Fruit fly (Drosophila melanogaster) whole organism, embryonic: ENCODE measurements around the gene CG14195.

Experiments used
- ATbp ChIP-seq: fragments of 200-800 bp; sonication (Bioruptor generic); optimal IDR thresholded peaks from 2 replicates; lab custom pipeline; 2017; ENCODE audit warnings: missing biosample characterization, mild to moderate bottlenecking, missing genetic modification characterization, missing genetic modification reagents
- Aef1 ChIP-seq: fragments of 200-800 bp; sonication (Bioruptor generic); IDR thresholded peaks from 3 replicates; pipeline ENCODE4 v1.3.6; 2022; ENCODE audit warnings: missing biosample characterization, missing genetic modification characterization
- Blimp-1 ChIP-seq: fragments of 200-800 bp; sonication (Bioruptor generic); optimal IDR thresholded peaks from 3 replicates; lab custom pipeline; 2018; ENCODE audit warnings: missing biosample characterization, missing genetic modification characterization, mild to moderate bottlenecking, moderate library complexity, missing genetic modification reagents
- CG1602 ChIP-seq: fragments of 200-800 bp; sonication (Bioruptor generic); optimal IDR thresholded peaks from 3 replicates; lab custom pipeline; 2016; ENCODE audit warnings: missing biosample characterization, missing genetic modification characterization
- CG16815 ChIP-seq: fragments of 200-800 bp; sonication (Bioruptor generic); optimal IDR thresholded peaks from 3 replicates; lab custom pipeline; 2017; ENCODE audit warnings: missing biosample characterization, mild to moderate bottlenecking, missing genetic modification characterization
- CG17186 ChIP-seq: fragments of 200-800 bp; sonication (Bioruptor generic); optimal IDR thresholded peaks from 3 replicates; lab custom pipeline; 2017; ENCODE audit warnings: missing biosample characterization, missing genetic modification reagents, missing genetic modification characterization
- CG34224 ChIP-seq: fragments of 200-800 bp; sonication (Bioruptor generic); IDR thresholded peaks from 3 replicates; pipeline ENCODE4 v1.3.6; 2022; ENCODE audit warnings: missing biosample characterization, missing genetic modification characterization; ENCODE audit not compliant: partially characterized antibody
- CG4854 ChIP-seq: fragments of 200-800 bp; sonication (Bioruptor generic); optimal IDR thresholded peaks from 2 replicates; lab custom pipeline; 2016; ENCODE audit warnings: missing biosample characterization, missing genetic modification characterization, inconsistent platforms
- CG5953 ChIP-seq: fragments of 200-800 bp; sonication (Bioruptor generic); IDR thresholded peaks from 2 replicates; pipeline ENCODE4 v1.3.6; 2022; ENCODE audit warnings: missing biosample characterization, missing genetic modification characterization
- CG6791 ChIP-seq: fragments of 200-800 bp; sonication (Bioruptor generic); IDR thresholded peaks from 3 replicates; pipeline ENCODE4 v1.3.6; 2022; ENCODE audit warnings: missing biosample characterization, missing genetic modification characterization; ENCODE audit not compliant: partially characterized antibody
- CG8089 ChIP-seq: fragments of 200-800 bp; sonication (Bioruptor generic); optimal IDR thresholded peaks from 3 replicates; lab custom pipeline; 2016; ENCODE audit warnings: missing biosample characterization, missing genetic modification characterization
- CG9797 ChIP-seq: fragments of 200-800 bp; sonication (Bioruptor generic); optimal IDR thresholded peaks from 3 replicates; lab custom pipeline; 2018; ENCODE audit warnings: missing biosample characterization, mild to moderate bottlenecking, missing genetic modification characterization
- Ets65A ChIP-seq: fragments of 200-800 bp; sonication (Bioruptor generic); peaks from one replicate; lab custom pipeline; 2016; ENCODE audit warnings: missing biosample characterization, missing genetic modification characterization
- Hey ChIP-seq: fragments of 200-800 bp; sonication (Bioruptor generic); optimal IDR thresholded peaks from 3 replicates; lab custom pipeline; 2018; ENCODE audit warnings: missing biosample characterization, mild to moderate bottlenecking, missing genetic modification characterization
- Hr78 ChIP-seq, 2 experiments: fragments of 200-800 bp in 1 of 2; fragments of >200 bp in 1 of 2; sonication (Bioruptor generic) in 1 of 2; optimal IDR thresholded peaks; 2 replicates each; lab custom pipeline; 2017 to 2019; ENCODE audit warnings: missing biosample characterization in 2 of 2, missing genetic modification characterization in 2 of 2, mild to moderate bottlenecking in 1 of 2, moderate library complexity in 1 of 2
- Jarid2 ChIP-seq: fragments of 200-800 bp; sonication (Bioruptor generic); optimal IDR thresholded peaks from 3 replicates; lab custom pipeline; 2017; ENCODE audit warnings: mild to moderate bottlenecking, missing biosample characterization, missing genetic modification reagents, missing genetic modification characterization
- MESR4 ChIP-seq: fragments of 200-800 bp; sonication (Bioruptor generic); optimal IDR thresholded peaks from 2 replicates; lab custom pipeline; 2018; ENCODE audit warnings: missing biosample characterization, mild to moderate bottlenecking, missing genetic modification characterization, moderate library complexity
- NFAT ChIP-seq: fragments of 200-800 bp; sonication (Bioruptor generic); IDR thresholded peaks from 2 replicates; pipeline ENCODE4 v1.3.6; 2022; ENCODE audit warnings: missing biosample characterization, missing genetic modification characterization
- Oli ChIP-seq: fragments of 200-800 bp; sonication (Bioruptor generic); optimal IDR thresholded peaks from 2 replicates; lab custom pipeline; 2018; ENCODE audit warnings: missing biosample characterization, mild to moderate bottlenecking, missing genetic modification characterization, moderate library complexity
- PHDP ChIP-seq: fragments of 200-800 bp; sonication (Bioruptor generic); optimal IDR thresholded peaks from 3 replicates; lab custom pipeline; 2018; ENCODE audit warnings: missing biosample characterization, mild to moderate bottlenecking, missing genetic modification characterization, moderate library complexity
- Scr ChIP-seq: fragments of 200-800 bp; sonication (Bioruptor generic); IDR thresholded peaks from 2 replicates; pipeline ENCODE4 v1.3.6; 2022; ENCODE audit warnings: missing biosample characterization, missing genetic modification characterization; ENCODE audit not compliant: partially characterized antibody
- Sry-δ ChIP-seq: fragments of 200-800 bp; sonication (Bioruptor generic); optimal IDR thresholded peaks from 2 replicates; lab custom pipeline; 2016; ENCODE audit warnings: missing biosample characterization, missing genetic modification characterization
- Tbp ChIP-seq: fragments of >200 bp; optimal IDR thresholded peaks from 2 replicates; lab custom pipeline; 2018; ENCODE audit warnings: missing biosample characterization, missing genetic modification characterization
- ash1 ChIP-seq: fragments of 200-800 bp; sonication (Bioruptor generic); optimal IDR thresholded peaks from 2 replicates; lab custom pipeline; 2018; ENCODE audit warnings: missing biosample characterization, mild to moderate bottlenecking, missing genetic modification characterization
- bbx ChIP-seq: fragments of 200-800 bp; sonication (Bioruptor generic); IDR thresholded peaks from 2 replicates; pipeline ENCODE4 v1.3.6; 2022; ENCODE audit warnings: missing biosample characterization, missing genetic modification characterization; ENCODE audit not compliant: partially characterized antibody
- bsh ChIP-seq, 2 experiments: fragments of 200-800 bp; sonication (Bioruptor generic); optimal IDR thresholded peaks; 2 replicates each; lab custom pipeline; 2017 to 2018; ENCODE audit warnings: mild to moderate bottlenecking in 2 of 2, missing biosample characterization in 2 of 2, missing genetic modification characterization in 2 of 2, moderate library complexity in 1 of 2
- btn ChIP-seq: fragments of 200-800 bp; sonication (Bioruptor generic); optimal IDR thresholded peaks from 2 replicates; lab custom pipeline; 2016; ENCODE audit warnings: missing biosample characterization, missing genetic modification characterization
- dpn ChIP-seq, 2 experiments: fragments of 200-800 bp; sonication (Bioruptor generic); optimal IDR thresholded peaks; 3 replicates each; lab custom pipeline; 2016; ENCODE audit warnings: missing biosample characterization in 2 of 2, missing genetic modification characterization in 2 of 2
- en ChIP-seq: fragments of 200-800 bp; sonication (Bioruptor generic); optimal IDR thresholded peaks from 2 replicates; lab custom pipeline; 2016; ENCODE audit warnings: missing biosample characterization, missing genetic modification characterization
- ewg ChIP-seq: fragments of 200-800 bp; sonication (Bioruptor generic); optimal IDR thresholded peaks from 3 replicates; lab custom pipeline; 2017; ENCODE audit warnings: mild to moderate bottlenecking, missing biosample characterization, missing genetic modification reagents, missing genetic modification characterization
- eyg ChIP-seq: fragments of 200-800 bp; sonication (Bioruptor generic); optimal IDR thresholded peaks from 3 replicates; lab custom pipeline; 2016; ENCODE audit warnings: missing biosample characterization, missing genetic modification characterization
- gem ChIP-seq: fragments of 200-800 bp; sonication (Bioruptor generic); optimal IDR thresholded peaks from 2 replicates; lab custom pipeline; 2019; ENCODE audit warnings: missing biosample characterization, mild to moderate bottlenecking, missing genetic modification characterization, moderate library complexity
- grn ChIP-seq: fragments of 200-800 bp; sonication (Bioruptor generic); optimal IDR thresholded peaks from 3 replicates; lab custom pipeline; 2017; ENCODE audit warnings: missing biosample characterization, missing genetic modification characterization
- kah ChIP-seq: fragments of 200-800 bp; sonication (Bioruptor generic); optimal IDR thresholded peaks from 2 replicates; lab custom pipeline; 2018; ENCODE audit warnings: missing biosample characterization, mild to moderate bottlenecking, missing genetic modification characterization
- kni ChIP-seq: fragments of 200-800 bp; sonication (Bioruptor generic); optimal IDR thresholded peaks from 3 replicates; lab custom pipeline; 2017; ENCODE audit warnings: mild to moderate bottlenecking, missing biosample characterization, missing genetic modification reagents, missing genetic modification characterization
- nau ChIP-seq: fragments of 200-800 bp; sonication (Bioruptor generic); optimal IDR thresholded peaks from 3 replicates; lab custom pipeline; 2017; ENCODE audit warnings: missing biosample characterization, mild to moderate bottlenecking, missing genetic modification characterization, missing genetic modification reagents
- nmo ChIP-seq: fragments of 200-800 bp; sonication (Bioruptor generic); optimal IDR thresholded peaks from 2 replicates; lab custom pipeline; 2018; ENCODE audit warnings: missing biosample characterization, mild to moderate bottlenecking, missing genetic modification characterization, moderate library complexity
- p53 ChIP-seq: fragments of 200-800 bp; sonication (Bioruptor generic); optimal IDR thresholded peaks from 2 replicates; lab custom pipeline; 2016; ENCODE audit warnings: missing biosample characterization, missing genetic modification characterization
- pita ChIP-seq: fragments of 200-800 bp; sonication (Bioruptor generic); optimal IDR thresholded peaks from 2 replicates; lab custom pipeline; 2017; ENCODE audit warnings: missing biosample characterization, mild to moderate bottlenecking, missing genetic modification characterization
- pzg ChIP-seq: fragments of 200-800 bp; sonication (Bioruptor generic); optimal IDR thresholded peaks from 3 replicates; lab custom pipeline; 2018; ENCODE audit warnings: missing biosample characterization, mild to moderate bottlenecking, missing genetic modification characterization, moderate library complexity
- sc ChIP-seq, 3 experiments: fragments of >200 bp in 2 of 3; fragments of 200-800 bp in 1 of 3; sonication (Bioruptor generic) in 1 of 3; optimal IDR thresholded peaks; 2 replicates in 2 of 3; 3 replicates in 1 of 3; lab custom pipeline; 2017; ENCODE audit warnings: mild to moderate bottlenecking in 1 of 3, missing biosample characterization in 1 of 3, missing genetic modification characterization in 1 of 3, missing genetic modification reagents in 1 of 3
- sens ChIP-seq: fragments of 200-800 bp; sonication (Bioruptor generic); peaks from one replicate; lab custom pipeline; 2016; ENCODE audit warnings: missing biosample characterization, missing genetic modification characterization
- sim ChIP-seq: fragments of 200-800 bp; sonication (Bioruptor generic); IDR thresholded peaks from 2 replicates; pipeline ENCODE4 v1.3.6; 2022; ENCODE audit warnings: missing biosample characterization, missing genetic modification characterization
- sug ChIP-seq: fragments of 200-800 bp; optimal IDR thresholded peaks from 2 replicates; lab custom pipeline; 2019; ENCODE audit warnings: missing biosample characterization, mild to moderate bottlenecking, missing genetic modification characterization, moderate library complexity
- tio ChIP-seq: fragments of 200-800 bp; sonication (Bioruptor generic); optimal IDR thresholded peaks from 2 replicates; lab custom pipeline; 2017; ENCODE audit warnings: missing biosample characterization, missing genetic modification characterization, inconsistent platforms
- wor ChIP-seq: fragments of 200-800 bp; sonication (Bioruptor generic); IDR thresholded peaks from 2 replicates; pipeline ENCODE4 v1.3.6; 2022; ENCODE audit warnings: missing biosample characterization, missing genetic modification characterization
- zen2 ChIP-seq: fragments of 200-800 bp; sonication (Bioruptor generic); IDR thresholded peaks from 3 replicates; pipeline ENCODE4 v1.3.6; 2022; ENCODE audit warnings: missing biosample characterization, missing genetic modification characterization; ENCODE audit not compliant: partially characterized antibody

CG14195 gene

dm6 chrX:19163446-19163845, 48.4 kb downstream of the CG14195 start (continued):
- 0 out of 3 replicates have a peak, but pooled peaks have one; percentile 22 for TF ChIP-seq CG6791 (GFP tag; lab: Robert Waterston, UW)
- no peak for TF ChIP-seq CG16815
- TF ChIP-seq Blimp-1 (GFP tag; lab: Kevin White, UChicago) = peak; percentile 93
- no peak for TF ChIP-seq zen2 (GFP tag; lab: Robert Waterston, UW)
- TF ChIP-seq sens = peak; percentile 45
- TF ChIP-seq pita = no peak
- TF ChIP-seq grn (GFP tag; lab: Kevin White, UChicago) = peak; percentile 13

- TF ChIP-seq CG8089 (GFP tag; lab: Kevin White, UChicago) (no peak), pzg (GFP tag; lab: Kevin White, UChicago) (no peak), nmo (GFP tag; lab: Kevin White, UChicago) (peak; percentile 30), NFAT (GFP tag; lab: Robert Waterston, UW) (no peak), Hey (no peak), dpn (GFP tag; optimal IDR thresholded peaks at IDR 0.05; lab: Kevin White, UChicago) (peak in 1 of 2 experiments; percentile 0), ash1 (GFP tag; lab: Kevin White, UChicago) (no peak), p53 (GFP tag; lab: Kevin White, UChicago) (no peak), bbx (GFP tag; lab: Robert Waterston, UW) (0 out of 2 replicates have a peak, but pooled peaks have one; percentile 20), sc (optimal IDR thresholded peaks at IDR 0.05; lab: Kevin White, UChicago) (no peak), sc (GFP tag; optimal IDR thresholded peaks at IDR 0.05; lab: Kevin White, UChicago) (no peak), sim (no peak), en (GFP tag; lab: Kevin White, UChicago) (no peak), wor (GFP tag; lab: Robert Waterston, UW) (no peak), tio (GFP tag; lab: Kevin White, UChicago) (no peak), Aef1 (GFP tag; lab: Robert Waterston, UW) (no peak), Sry-δ (no peak), PHDP (tag; lab: Kevin White, UChicago) (peak; percentile 19), MESR4 (GFP tag; lab: Kevin White, UChicago) (no peak), CG17186 (GFP tag; lab: Kevin White, UChicago) (no peak), ewg (GFP tag; lab: Kevin White, UChicago) (peak; percentile 6), CG4854 (GFP tag; lab: Kevin White, UChicago) (no peak), ATbp (GFP tag; lab: Kevin White, UChicago) (peak; percentile 9), bsh (GFP tag; optimal IDR thresholded peaks at IDR 0.05; lab: Kevin White, UChicago) (peak in 1 of 2 experiments; percentile 35), Ets65A (GFP tag; lab: Kevin White, UChicago) (peak; percentile 87), Hr78 (GFP tag; optimal IDR thresholded peaks at IDR 0.05; lab: Kevin White, UChicago) (no peak), Oli (tag; lab: Kevin White, UChicago) (peak; percentile 35), Tbp (peak; percentile 25), sug (tag; lab: Kevin White, UChicago) (no peak), CG5953 (GFP tag; lab: Robert Waterston, UW) (no peak), nau (no peak), CG1602 (GFP tag; lab: Kevin White, UChicago) (no peak), gem (tag; lab: Kevin White, UChicago) (peak; percentile 53), CG9797 (GFP tag; lab: Kevin White, UChicago) (no peak), kah (GFP tag; lab: Kevin White, UChicago) (no peak), kni (GFP tag; lab: Kevin White, UChicago) (no peak), eyg (GFP tag; lab: Kevin White, UChicago) (no peak), CG34224 (GFP tag; lab: Robert Waterston, UW) (no peak), btn (GFP tag; lab: Kevin White, UChicago) (no peak), Scr (GFP tag; lab: Robert Waterston, UW) (no peak), Jarid2 (no peak)
Observed at dm6 chrX:19162249-19162914, 49.5 kb downstream of the CG14195 start.
